Fruit fly (Drosophila melanogaster) S2 (cell line): ENCODE measurements around the gene CG5390.

Experiments used
- CG8478 ChIP-seq: fragments of >200 bp; optimal IDR thresholded peaks from 2 replicates; lab custom pipeline; 2018
- CTCF ChIP-seq, 2 experiments: fragments of >200 bp; optimal IDR thresholded peaks; 2 replicates each; lab custom pipeline; 2018

dm6 chr2L:10272224-10272623 lies 34.2 kb downstream of the CG5390 start, which contains the start of gene trk:
- no peak for TF ChIP-seq CTCF (optimal IDR thresholded peaks at IDR 0.05; lab: Kevin White, UChicago)
- no peak for TF ChIP-seq CG8478
